Worm (Caenorhabditis elegans) whole organism, L1 larva: ENCODE measurements around the gene gldi-3.

Source experiments
- C04F5.9 ChIP-seq: sonication (generic microtip); optimal IDR thresholded peaks from 2 replicates; lab custom pipeline; 2016; ENCODE audit warnings: missing genetic modification characterization, missing compliant biosample characterization
- C34B4.2 ChIP-seq: sonication (generic microtip); optimal IDR thresholded peaks from 2 replicates; lab custom pipeline; 2017; ENCODE audit warnings: mild to moderate bottlenecking, missing genetic modification characterization, missing compliant biosample characterization
- Y116A8C.19 ChIP-seq: sonication (generic microtip); optimal IDR thresholded peaks from 2 replicates; lab custom pipeline; 2016; ENCODE audit warnings: missing compliant biosample characterization, missing genetic modification characterization, borderline replicate concordance
- aha-1 ChIP-seq: fragments of 150-350 bp; optimal IDR thresholded peaks from 2 replicates; lab custom pipeline; 2014; ENCODE audit warnings: missing biosample characterization, missing genetic modification characterization
- alr-1 ChIP-seq: fragments of 200-800 bp; sonication (Bioruptor generic); optimal IDR thresholded peaks from 2 replicates; lab custom pipeline; 2018; ENCODE audit warnings: borderline replicate concordance, mild to moderate bottlenecking, missing genetic modification characterization, missing compliant biosample characterization
- aly-2 ChIP-seq: fragments of 150-350 bp; optimal IDR thresholded peaks from 2 replicates; lab custom pipeline; 2014; ENCODE audit warnings: missing biosample characterization, missing genetic modification characterization
- ceh-63 ChIP-seq: fragments of 200-800 bp; sonication (Bioruptor generic); optimal IDR thresholded peaks from 2 replicates; lab custom pipeline; 2018; ENCODE audit warnings: mild to moderate bottlenecking, missing genetic modification characterization, missing compliant biosample characterization
- ceh-88 ChIP-seq: fragments of 200-800 bp; sonication (Bioruptor generic); IDR thresholded peaks from 2 replicates; pipeline ENCODE4 v1.3.6; 2022; ENCODE audit warnings: missing genetic modification characterization, missing compliant biosample characterization
- ceh-90 ChIP-seq: sonication (generic microtip); optimal IDR thresholded peaks from 2 replicates; lab custom pipeline; 2016; ENCODE audit warnings: missing genetic modification characterization, missing compliant biosample characterization
- ces-1 ChIP-seq: fragments of 150-350 bp; optimal IDR thresholded peaks from 2 replicates; lab custom pipeline; 2014; ENCODE audit warnings: missing biosample characterization, missing genetic modification reagents, missing genetic modification characterization
- dpl-1 ChIP-seq, 3 experiments: fragments of 150-350 bp in 2 of 3; sonication (generic microtip) in 1 of 3; optimal IDR thresholded peaks; 2 replicates each; lab custom pipeline; 2014 to 2017; ENCODE audit warnings: missing biosample characterization in 3 of 3, missing genetic modification characterization in 3 of 3, missing genetic modification reagents in 3 of 3
- egl-13 ChIP-seq: sonication (generic microtip); optimal IDR thresholded peaks from 2 replicates; lab custom pipeline; 2016; ENCODE audit warnings: missing genotype, missing genetic modification reagents, missing genetic modification characterization, missing compliant biosample characterization
- egl-27 ChIP-seq, 2 experiments: fragments of 150-350 bp in 1 of 2; sonication (generic microtip); optimal IDR thresholded peaks; 3 replicates each; lab custom pipeline; 2017 to 2018; ENCODE audit warnings: missing biosample characterization in 2 of 2, missing genetic modification characterization in 2 of 2, missing genetic modification reagents in 2 of 2
- elt-2 ChIP-seq: sonication (generic microtip); optimal IDR thresholded peaks from 2 replicates; lab custom pipeline; 2016; ENCODE audit warnings: missing genetic modification characterization, mild to moderate bottlenecking, inconsistent platforms, missing compliant biosample characterization, missing genetic modification reagents
- fkh-8 ChIP-seq: sonication (generic microtip); optimal IDR thresholded peaks from 2 replicates; lab custom pipeline; 2016; ENCODE audit warnings: mild to moderate bottlenecking, missing genetic modification characterization, missing compliant biosample characterization
- fos-1 ChIP-seq: fragments of 150-350 bp; optimal IDR thresholded peaks from 2 replicates; lab custom pipeline; 2014; ENCODE audit warnings: missing biosample characterization, missing genetic modification characterization
- hlh-4 ChIP-seq: sonication (generic microtip); optimal IDR thresholded peaks from 2 replicates; lab custom pipeline; 2016; ENCODE audit warnings: mild to moderate bottlenecking, missing genetic modification characterization, missing compliant biosample characterization
- hpl-2 ChIP-seq: fragments of 150-350 bp; optimal IDR thresholded peaks from 2 replicates; lab custom pipeline; 2014; ENCODE audit warnings: missing biosample characterization, missing genetic modification reagents, missing genetic modification characterization
- isw-1 ChIP-seq: fragments of 200-800 bp; sonication (Bioruptor generic); IDR thresholded peaks from 2 replicates; pipeline ENCODE4 v1.3.6; 2022; ENCODE audit warnings: missing genetic modification characterization, missing compliant biosample characterization
- jun-1 ChIP-seq: fragments of 150-350 bp; optimal IDR thresholded peaks from 2 replicates; lab custom pipeline; 2014; ENCODE audit warnings: missing biosample characterization, missing genetic modification reagents, missing genetic modification characterization
- lin-13 ChIP-seq: fragments of 150-350 bp; optimal IDR thresholded peaks from 2 replicates; lab custom pipeline; 2014; ENCODE audit warnings: missing biosample characterization, missing genetic modification reagents, missing genetic modification characterization
- lin-15B ChIP-seq: fragments of 150-350 bp; sonication (generic microtip); optimal IDR thresholded peaks from 3 replicates; lab custom pipeline; 2014; ENCODE audit warnings: missing biosample characterization, missing genetic modification characterization
- lin-35 ChIP-seq, 2 experiments: fragments of 150-350 bp; optimal IDR thresholded peaks; 2 replicates each; lab custom pipeline; 2014; ENCODE audit warnings: missing biosample characterization in 2 of 2, missing genetic modification characterization in 2 of 2, missing genetic modification reagents in 2 of 2
- lin-39 ChIP-seq: fragments of 150-350 bp; optimal IDR thresholded peaks from 2 replicates; lab custom pipeline; 2014; ENCODE audit warnings: missing biosample characterization, missing genetic modification reagents, missing genetic modification characterization
- lir-3 ChIP-seq: sonication (generic microtip); optimal IDR thresholded peaks from 2 replicates; lab custom pipeline; 2016; ENCODE audit warnings: mild to moderate bottlenecking, missing genetic modification characterization, moderate library complexity, missing compliant biosample characterization; ENCODE audit not compliant: poor library complexity
- lsy-2 ChIP-seq, 2 experiments: fragments of 150-350 bp; optimal IDR thresholded peaks; 2 replicates each; lab custom pipeline; 2014; ENCODE audit warnings: missing biosample characterization in 2 of 2, missing genetic modification characterization in 2 of 2
- mef-2 ChIP-seq: fragments of 150-350 bp; optimal IDR thresholded peaks from 2 replicates; lab custom pipeline; 2014; ENCODE audit warnings: missing biosample characterization, missing genetic modification characterization
- mep-1 ChIP-seq: fragments of 150-350 bp; optimal IDR thresholded peaks from 2 replicates; lab custom pipeline; 2014; ENCODE audit warnings: missing biosample characterization, missing genetic modification characterization
- nhr-11 ChIP-seq: fragments of 150-350 bp; optimal IDR thresholded peaks from 2 replicates; lab custom pipeline; 2014; ENCODE audit warnings: missing biosample characterization, missing genetic modification characterization
- nhr-12 ChIP-seq: sonication (generic microtip); optimal IDR thresholded peaks from 2 replicates; lab custom pipeline; 2017; ENCODE audit warnings: missing biosample characterization, missing genetic modification characterization
- nhr-19 ChIP-seq: fragments of 200-800 bp; sonication (Bioruptor generic); conservative IDR thresholded peaks from 2 replicates; pipeline ENCODE4 v1.3.6; 2022; ENCODE audit warnings: missing genetic modification characterization, missing compliant biosample characterization
- nhr-20 ChIP-seq: sonication (generic microtip); optimal IDR thresholded peaks from 2 replicates; lab custom pipeline; 2016; ENCODE audit warnings: mild to moderate bottlenecking, missing genetic modification characterization, missing compliant biosample characterization
- nhr-237 ChIP-seq: fragments of 150-350 bp; optimal IDR thresholded peaks from 2 replicates; lab custom pipeline; 2014; ENCODE audit warnings: missing biosample characterization, missing genetic modification characterization
- nhr-47 ChIP-seq: sonication (generic microtip); optimal IDR thresholded peaks from 2 replicates; lab custom pipeline; 2016; ENCODE audit warnings: mild to moderate bottlenecking, missing genetic modification characterization, moderate library complexity, missing compliant biosample characterization
- nhr-71 ChIP-seq: sonication (generic microtip); optimal IDR thresholded peaks from 2 replicates; lab custom pipeline; 2016; ENCODE audit warnings: mild to moderate bottlenecking, missing genetic modification characterization, moderate library complexity, missing compliant biosample characterization
- nhr-76 ChIP-seq: sonication (generic microtip); optimal IDR thresholded peaks from 2 replicates; lab custom pipeline; 2017; ENCODE audit warnings: missing biosample characterization, missing genetic modification characterization
- nhr-77 ChIP-seq: fragments of 150-350 bp; optimal IDR thresholded peaks from 2 replicates; lab custom pipeline; 2014; ENCODE audit warnings: missing biosample characterization, missing genetic modification characterization
- nhr-84 ChIP-seq: sonication (generic microtip); optimal IDR thresholded peaks from 2 replicates; lab custom pipeline; 2017; ENCODE audit warnings: missing biosample characterization, missing genetic modification characterization
- pax-3 ChIP-seq: fragments of 200-800 bp; sonication (Bioruptor generic); optimal IDR thresholded peaks from 2 replicates; lab custom pipeline; 2018; ENCODE audit warnings: mild to moderate bottlenecking, missing genetic modification characterization, moderate library complexity, missing compliant biosample characterization
- rnt-1 ChIP-seq: sonication (generic microtip); optimal IDR thresholded peaks from 2 replicates; lab custom pipeline; 2016; ENCODE audit warnings: mild to moderate bottlenecking, missing genetic modification characterization, moderate library complexity, missing compliant biosample characterization
- snpc-4 ChIP-seq: fragments of 150-350 bp; optimal IDR thresholded peaks from 2 replicates; lab custom pipeline; 2014; ENCODE audit warnings: missing biosample characterization, missing genetic modification characterization
- snu-23 ChIP-seq: sonication (generic microtip); optimal IDR thresholded peaks from 2 replicates; lab custom pipeline; 2016; ENCODE audit warnings: missing genetic modification characterization, missing compliant biosample characterization
- sox-4 ChIP-seq: sonication (generic microtip); optimal IDR thresholded peaks from 2 replicates; lab custom pipeline; 2016; ENCODE audit warnings: missing genetic modification characterization, missing compliant biosample characterization
- sptf-1 ChIP-seq: fragments of 150-350 bp; optimal IDR thresholded peaks from 2 replicates; lab custom pipeline; 2014; ENCODE audit warnings: missing biosample characterization, missing genetic modification characterization
- swsn-7 ChIP-seq: sonication (generic microtip); optimal IDR thresholded peaks from 2 replicates; lab custom pipeline; 2016; ENCODE audit warnings: missing genetic modification characterization, missing compliant biosample characterization
- tbx-2 ChIP-seq: sonication (generic microtip); optimal IDR thresholded peaks from 2 replicates; lab custom pipeline; 2016; ENCODE audit warnings: missing genetic modification characterization, missing compliant biosample characterization
- tlp-1 ChIP-seq: fragments of 150-350 bp; optimal IDR thresholded peaks from 2 replicates; lab custom pipeline; 2014; ENCODE audit warnings: missing biosample characterization, missing genetic modification characterization
- unc-130 ChIP-seq: fragments of 150-350 bp; optimal IDR thresholded peaks from 2 replicates; lab custom pipeline; 2017; ENCODE audit warnings: missing biosample characterization, missing genetic modification characterization, inconsistent platforms
- unc-62 ChIP-seq: fragments of 150-350 bp; optimal IDR thresholded peaks from 2 replicates; lab custom pipeline; 2014; ENCODE audit warnings: missing biosample characterization, missing genetic modification reagents, missing genetic modification characterization
- unc-86 ChIP-seq: sonication (generic microtip); optimal IDR thresholded peaks from 2 replicates; lab custom pipeline; 2016; ENCODE audit warnings: missing genetic modification characterization, missing compliant biosample characterization
- vab-15 ChIP-seq: sonication (generic microtip); optimal IDR thresholded peaks from 2 replicates; lab custom pipeline; 2017; ENCODE audit warnings: missing genotype, mild to moderate bottlenecking, missing genetic modification characterization, missing compliant biosample characterization
- xbp-1 ChIP-seq: sonication (generic microtip); optimal IDR thresholded peaks from 2 replicates; lab custom pipeline; 2016; ENCODE audit warnings: missing genetic modification characterization, missing compliant biosample characterization
- ztf-11 ChIP-seq, 2 experiments: sonication (generic microtip); optimal IDR thresholded peaks; 2 replicates each; lab custom pipeline; 2016 to 2017; ENCODE audit warnings: missing genetic modification characterization in 2 of 2, missing biosample characterization in 1 of 2, missing compliant biosample characterization in 1 of 2
- ztf-4 ChIP-seq: fragments of 150-350 bp; optimal IDR thresholded peaks from 2 replicates; lab custom pipeline; 2014; ENCODE audit warnings: missing biosample characterization, missing genetic modification characterization

gldi-3 gene

ce11 chrII:9273984-9274383 lies 5.9 kb downstream of the gldi-3 start:
- peak; percentile 44 for TF ChIP-seq hpl-2 (GFP tag; lab: Kevin White, UChicago)
- TF ChIP-seq nhr-20 (tag; lab: Kevin White, UChicago), result peak; percentile 91
- TF ChIP-seq alr-1, result no peak
- peak; percentile 60 for TF ChIP-seq lin-39 (tag; lab: Kevin White, UChicago)
- TF ChIP-seq ceh-63 (GFP tag; lab: Kevin White, UChicago), result no peak
- peak; percentile 30 for TF ChIP-seq nhr-237 (tag; lab: Kevin White, UChicago)
- TF ChIP-seq aly-2 (tag; lab: Kevin White, UChicago), result peak; percentile 42
- no peak for TF ChIP-seq unc-130 (tag; lab: Kevin White, UChicago)
- TF ChIP-seq lin-15B (tag; lab: Kevin White, UChicago), result peak; percentile 1
- peak; percentile 55 for TF ChIP-seq egl-13 (tag; lab: Kevin White, UChicago)
- TF ChIP-seq nhr-12, result no peak
- no peak for TF ChIP-seq unc-62
- peak; percentile 86 for TF ChIP-seq swsn-7
- peak; percentile 59 for TF ChIP-seq snpc-4 (tag; lab: Kevin White, UChicago)
- peak; percentile 53 for TF ChIP-seq elt-2
- peak; percentile 86 for TF ChIP-seq nhr-11 (tag; lab: Kevin White, UChicago)
- no peak for TF ChIP-seq C34B4.2 (tag; lab: Kevin White, UChicago)
- TF ChIP-seq nhr-77, result peak; percentile 49
- TF ChIP-seq hlh-4 (tag; lab: Kevin White, UChicago), result peak; percentile 95
- TF ChIP-seq jun-1 (tag; lab: Kevin White, UChicago), result peak; percentile 78
- peak; percentile 86 for TF ChIP-seq fos-1 (tag; lab: Kevin White, UChicago)
- no peak for TF ChIP-seq nhr-84
- peak; percentile 16; the same call in 1 of the 2 replicates for TF ChIP-seq ceh-88 (GFP tag; lab: Robert Waterston, UW)
- peak; percentile 94 for TF ChIP-seq snu-23 (GFP tag; lab: Kevin White, UChicago)
- peak; percentile 80 for TF ChIP-seq xbp-1
- TF ChIP-seq tlp-1 (tag; lab: Kevin White, UChicago), result no peak
- peak; percentile 15 for TF ChIP-seq sox-4 (tag; lab: Kevin White, UChicago)
- no peak for TF ChIP-seq ztf-11 (tag; optimal IDR thresholded peaks at IDR 0.05; lab: Kevin White, UChicago)
- peak; percentile 70 for TF ChIP-seq lin-13 (GFP tag; lab: Kevin White, UChicago)
- no peak for TF ChIP-seq ces-1 (GFP tag; lab: Kevin White, UChicago)
- TF ChIP-seq nhr-47 (tag; lab: Kevin White, UChicago), result peak; percentile 89
- peak; percentile 87 to 89 for TF ChIP-seq lsy-2 (tag; optimal IDR thresholded peaks at IDR 0.05; lab: Kevin White, UChicago)
- TF ChIP-seq Y116A8C.19 (tag; lab: Kevin White, UChicago), result no peak
- TF ChIP-seq mef-2 (tag; lab: Kevin White, UChicago), result peak; percentile 66
- peak; percentile 71 for TF ChIP-seq ztf-4 (tag; lab: Kevin White, UChicago)
- TF ChIP-seq nhr-19 (GFP tag; lab: Robert Waterston, UW), result peak; percentile 86
- TF ChIP-seq sptf-1, result no peak
- TF ChIP-seq ceh-90 (tag; lab: Kevin White, UChicago), result no peak
- TF ChIP-seq vab-15 (tag; lab: Kevin White, UChicago), result no peak
- no peak for TF ChIP-seq nhr-76 (tag; lab: Kevin White, UChicago)
- no peak for TF ChIP-seq aha-1 (tag; lab: Kevin White, UChicago)
- peak; percentile 89 for TF ChIP-seq fkh-8
- peak; percentile 40 to 54 for TF ChIP-seq egl-27 (tag; optimal IDR thresholded peaks at IDR 0.05; lab: Kevin White, UChicago)
- peak; percentile 47 to 70 (median 69) for TF ChIP-seq dpl-1 (GFP tag; optimal IDR thresholded peaks at IDR 0.05; lab: Kevin White, UChicago)
- TF ChIP-seq mep-1 (tag; lab: Kevin White, UChicago), result peak; percentile 86
- peak; percentile 92 for TF ChIP-seq rnt-1
- peak; percentile 72 for TF ChIP-seq unc-86 (tag; lab: Kevin White, UChicago)
- peak; percentile 62 for TF ChIP-seq lir-3
- TF ChIP-seq isw-1 (GFP tag; lab: Robert Waterston, UW), result peak; percentile 66
- TF ChIP-seq C04F5.9 (tag; lab: Kevin White, UChicago), result peak; percentile 16
- TF ChIP-seq tbx-2, result peak; percentile 89
- peak; percentile 60 for TF ChIP-seq pax-3 (tag; lab: Kevin White, UChicago)
- TF ChIP-seq lin-35 (GFP tag; optimal IDR thresholded peaks at IDR 0.05; lab: Kevin White, UChicago), result peak; percentile 68 to 84
- TF ChIP-seq nhr-71 (tag; lab: Kevin White, UChicago), result peak; percentile 96
